Worm (Caenorhabditis elegans) whole organism, L3 larva: ENCODE results near the gene F13D12.8.

Source experiments
- R02D3.7 ChIP-seq: fragments of 150-350 bp; optimal IDR thresholded peaks from 2 replicates; lab custom pipeline; 2014; ENCODE audit warnings: missing biosample characterization, missing genetic modification characterization
- aly-2 ChIP-seq: fragments of 150-350 bp; optimal IDR thresholded peaks from 2 replicates; lab custom pipeline; 2014; ENCODE audit warnings: missing biosample characterization, missing genetic modification characterization
- ama-1 ChIP-seq: fragments of 150-350 bp; optimal IDR thresholded peaks from 2 replicates; lab custom pipeline; 2018
- ceh-9 ChIP-seq: sonication (generic microtip); optimal IDR thresholded peaks from 2 replicates; lab custom pipeline; 2018; ENCODE audit warnings: missing biosample characterization, missing genetic modification characterization
- daf-12 ChIP-seq: fragments of 150-350 bp; optimal IDR thresholded peaks from 2 replicates; lab custom pipeline; 2014; ENCODE audit warnings: missing biosample characterization, missing genetic modification reagents, missing genetic modification characterization
- egl-27 ChIP-seq: sonication (generic microtip); optimal IDR thresholded peaks from 4 replicates; lab custom pipeline; 2017; ENCODE audit warnings: missing biosample characterization, missing genetic modification reagents, missing genetic modification characterization
- fkh-10 ChIP-seq: sonication (generic microtip); optimal IDR thresholded peaks from 2 replicates; lab custom pipeline; 2017; ENCODE audit warnings: missing biosample characterization, missing genetic modification reagents, missing genetic modification characterization
- lin-15B ChIP-seq: fragments of 150-350 bp; optimal IDR thresholded peaks from 2 replicates; lab custom pipeline; 2014; ENCODE audit warnings: missing biosample characterization, missing genetic modification characterization
- nhr-12 ChIP-seq: fragments of 150-350 bp; optimal IDR thresholded peaks from 2 replicates; lab custom pipeline; 2014; ENCODE audit warnings: missing biosample characterization, missing genetic modification characterization
- nhr-237 ChIP-seq: fragments of 150-350 bp; optimal IDR thresholded peaks from 2 replicates; lab custom pipeline; 2014; ENCODE audit warnings: missing biosample characterization, missing genetic modification characterization
- nhr-77 ChIP-seq: fragments of 150-350 bp; optimal IDR thresholded peaks from 2 replicates; lab custom pipeline; 2014; ENCODE audit warnings: missing biosample characterization, missing genetic modification characterization
- pqm-1 ChIP-seq: fragments of 150-350 bp; optimal IDR thresholded peaks from 2 replicates; lab custom pipeline; 2017; ENCODE audit warnings: missing biosample characterization, missing genetic modification characterization, inconsistent platforms
- snpc-4 ChIP-seq: fragments of 150-350 bp; optimal IDR thresholded peaks from 2 replicates; lab custom pipeline; 2014; ENCODE audit warnings: missing biosample characterization, missing genetic modification characterization
- unc-62 ChIP-seq: fragments of 150-350 bp; sonication (generic microtip); optimal IDR thresholded peaks from 4 replicates; lab custom pipeline; 2014; ENCODE audit warnings: missing biosample characterization, missing genetic modification reagents, missing genetic modification characterization

ce11 chrII:11695945-11696270 is 36.5 kb downstream of the F13D12.8 start, which contains the start of gene xpf-1:
- TF ChIP-seq egl-27 (tag; lab: Kevin White, UChicago) (no peak), ama-1 (no peak), ceh-9 (tag; lab: Kevin White, UChicago) (no peak), R02D3.7 (tag; lab: Kevin White, UChicago) (no peak), snpc-4 (no peak), daf-12 (no peak), nhr-77 (tag; lab: Kevin White, UChicago) (no peak), fkh-10 (GFP tag; lab: Kevin White, UChicago) (no peak), nhr-237 (tag; lab: Kevin White, UChicago) (no peak), lin-15B (no peak), nhr-12 (no peak), unc-62 (GFP tag; lab: Kevin White, UChicago) (no peak), pqm-1 (no peak), aly-2 (no peak)
